Fruit fly (Drosophila melanogaster): Measurements from ENCODE around the gene Prosalpha4.

Prosalpha4 gene

DNA sequence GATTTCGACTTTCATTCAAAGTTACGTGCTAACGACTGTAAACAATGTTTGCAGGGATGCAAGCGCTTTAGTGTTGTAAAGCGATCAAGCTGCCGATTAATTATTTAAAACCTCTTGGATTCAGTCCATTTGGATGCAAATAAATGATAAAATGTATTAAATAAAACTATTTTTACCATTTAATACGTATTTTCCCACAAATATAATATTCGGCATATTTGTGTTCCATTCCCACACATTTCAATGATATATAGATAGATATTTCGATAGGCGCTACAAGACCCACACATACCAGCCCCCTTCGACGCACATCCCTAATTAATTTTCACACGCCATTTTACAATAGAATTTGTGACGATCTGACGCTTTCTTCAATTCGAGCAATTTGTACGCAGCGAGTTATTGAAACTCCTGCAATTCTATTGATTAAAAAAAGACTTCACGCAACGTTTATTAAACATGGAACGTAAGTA is 12.5 kb downstream of the Prosalpha4 start, which contains the start of the genes CG32576 and caz:
TSS of gene CG32576 (minus strand) at position 42 of the 473 bp plus-strand sequence.
TSS of gene caz (plus strand) at position 319 of the 473 bp plus-strand sequence.
- no peak for TF ChIP-seq CG33017 (tag; optimal IDR thresholded peaks at IDR 0.05)
- no peak for TF ChIP-seq Clk (GFP tag; optimal IDR thresholded peaks at IDR 0.05)
- TF ChIP-seq Mnt (GFP tag; optimal IDR thresholded peaks at IDR 0.05), result peak; percentile 73
- no peak for TF ChIP-seq CG5204 (GFP tag; optimal IDR thresholded peaks at IDR 0.05)
- TF ChIP-seq pad (GFP tag; optimal IDR thresholded peaks at IDR 0.05), result peak; percentile 68
- peak; percentile 68 for TF ChIP-seq CG11617 (GFP tag; optimal IDR thresholded peaks at IDR 0.05)
- no peak for TF ChIP-seq kay (GFP tag; ENCODE audit: borderline replicate concordance)
- TF ChIP-seq CG12768 (GFP tag; optimal IDR thresholded peaks at IDR 0.05), result no peak
- TF ChIP-seq cic (GFP tag; optimal IDR thresholded peaks at IDR 0.05), result peak; percentile 59
- peak; percentile 64 for TF ChIP-seq CG14711 (tag; optimal IDR thresholded peaks at IDR 0.05)
- TF ChIP-seq tj (GFP tag; optimal IDR thresholded peaks at IDR 0.05), result peak; percentile 76
- TF ChIP-seq Crg-1 (GFP tag; optimal IDR thresholded peaks at IDR 0.05), result peak; percentile 89
- TF ChIP-seq ovo (GFP tag; optimal IDR thresholded peaks at IDR 0.05), result peak; percentile 71
- peak; percentile 71 for TF ChIP-seq CG1620 (GFP tag; optimal IDR thresholded peaks at IDR 0.05)
- peak; percentile 48 for TF ChIP-seq bab1 (GFP tag; optimal IDR thresholded peaks at IDR 0.05)
- no peak for TF ChIP-seq Hr96 (GFP tag; optimal IDR thresholded peaks at IDR 0.05)
- TF ChIP-seq CG7045 (GFP tag; optimal IDR thresholded peaks at IDR 0.05), result no peak
- no peak for TF ChIP-seq cnc (optimal IDR thresholded peaks at IDR 0.05)
- peak; percentile 80 for TF ChIP-seq CG7101 (tag; optimal IDR thresholded peaks at IDR 0.05)
- TF ChIP-seq toe (GFP tag; optimal IDR thresholded peaks at IDR 0.05), result no peak

DNA sequence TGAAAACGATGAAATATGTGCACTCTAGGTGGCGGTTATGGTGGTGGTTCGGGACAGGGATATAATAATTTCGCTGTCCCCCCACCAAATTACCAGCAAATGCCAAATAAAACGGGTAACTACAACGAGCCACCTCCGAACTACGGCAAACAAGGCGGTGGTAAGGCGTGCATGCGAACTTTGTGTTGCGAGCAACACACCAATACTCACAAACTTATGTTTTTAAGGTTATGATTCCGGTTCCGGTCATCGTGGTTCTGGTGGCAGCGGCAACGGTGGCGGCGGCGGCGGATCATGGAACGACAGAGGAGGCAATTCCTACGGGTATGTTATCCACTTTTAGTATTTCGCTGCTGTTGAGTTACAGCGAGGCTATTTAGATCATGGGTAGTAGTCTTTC is 12.9 kb downstream of the Prosalpha4 start:
- no peak for TF ChIP-seq cic (GFP tag; optimal IDR thresholded peaks at IDR 0.05)
- TF ChIP-seq CG7101 (tag; optimal IDR thresholded peaks at IDR 0.05), result no peak

DNA sequence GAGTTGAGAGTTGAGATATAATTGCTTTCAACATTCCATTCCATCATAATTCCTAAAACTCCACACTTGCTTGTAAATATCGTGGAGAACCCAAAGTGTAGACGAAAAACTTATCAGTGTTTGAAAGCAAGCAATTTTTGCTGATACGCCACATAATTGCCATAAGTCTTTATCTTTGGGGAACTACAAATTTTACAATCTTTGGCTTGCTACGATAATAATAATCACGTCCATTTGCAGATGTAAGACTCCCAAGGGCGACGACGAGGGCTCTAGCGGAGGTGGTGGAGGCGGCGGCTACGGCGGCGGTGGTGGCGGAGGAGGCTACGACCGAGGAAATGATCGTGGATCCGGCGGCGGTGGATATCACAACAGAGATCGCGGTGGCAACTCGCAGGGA is 16.6 kb downstream of the Prosalpha4 start:
- TF ChIP-seq cic (GFP tag; optimal IDR thresholded peaks at IDR 0.05) (no peak), Hr96 (GFP tag; optimal IDR thresholded peaks at IDR 0.05) (no peak), pad (GFP tag; optimal IDR thresholded peaks at IDR 0.05) (no peak), toe (GFP tag; optimal IDR thresholded peaks at IDR 0.05) (no peak), CG7045 (GFP tag; optimal IDR thresholded peaks at IDR 0.05) (no peak), Crg-1 (GFP tag; optimal IDR thresholded peaks at IDR 0.05) (no peak), CG5204 (GFP tag; optimal IDR thresholded peaks at IDR 0.05) (no peak), cnc (optimal IDR thresholded peaks at IDR 0.05) (no peak), CG14711 (tag; optimal IDR thresholded peaks at IDR 0.05) (no peak), CG1620 (GFP tag; optimal IDR thresholded peaks at IDR 0.05) (no peak)

DNA sequence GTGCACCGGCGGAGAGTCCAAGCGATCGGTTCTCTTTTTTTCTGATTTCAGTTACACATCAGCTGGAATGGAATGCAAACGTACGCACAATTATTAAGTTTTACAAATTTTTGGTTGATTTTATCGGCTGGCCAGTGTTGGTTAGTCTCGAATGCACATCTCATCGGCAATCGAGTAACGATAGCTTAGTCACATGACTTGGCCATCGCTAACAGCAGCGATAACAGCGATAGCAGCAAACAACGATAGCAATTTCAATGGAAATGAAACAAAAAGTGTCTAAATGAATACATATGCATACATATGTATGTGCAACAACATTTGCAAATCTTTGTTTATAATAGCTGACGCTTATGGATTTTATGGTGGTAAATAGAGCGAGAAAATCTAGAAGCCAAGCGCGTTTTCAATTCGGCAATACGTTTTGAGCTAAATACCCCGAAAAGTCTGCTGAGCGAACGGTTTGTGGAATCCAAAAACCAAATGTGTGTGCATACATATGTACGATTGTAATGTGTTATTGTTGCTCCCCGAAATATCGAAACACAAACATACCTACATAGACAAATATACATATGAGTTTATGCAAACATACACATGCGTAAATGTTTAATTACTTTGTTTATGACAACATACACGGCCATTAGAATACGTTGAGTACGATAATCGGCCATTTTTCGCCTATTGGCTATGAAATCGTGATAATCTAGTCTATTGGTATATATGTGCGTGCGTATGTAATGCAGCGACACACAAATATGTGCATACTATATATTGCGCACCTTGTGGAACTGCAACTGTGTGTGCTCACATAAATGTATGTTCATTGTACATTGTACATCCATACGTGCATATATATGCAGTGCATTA is 20.6 kb downstream of the Prosalpha4 start, which contains the start of gene CG3632:
TSS of gene CG3632 (plus strand) at position 249 of the 870 bp plus-strand sequence.
- TF ChIP-seq toe (GFP tag; optimal IDR thresholded peaks at IDR 0.05) (no peak), Mnt (GFP tag; optimal IDR thresholded peaks at IDR 0.05) (peak; percentile 86), CG7101 (tag; optimal IDR thresholded peaks at IDR 0.05) (peak; percentile 81), CG33017 (tag; optimal IDR thresholded peaks at IDR 0.05) (peak; percentile 33), Crg-1 (GFP tag; optimal IDR thresholded peaks at IDR 0.05) (peak; percentile 89), cnc (optimal IDR thresholded peaks at IDR 0.05) (no peak), kay (GFP tag; ENCODE audit: borderline replicate concordance) (no peak), CG7045 (GFP tag; optimal IDR thresholded peaks at IDR 0.05) (peak; percentile 28), pad (GFP tag; optimal IDR thresholded peaks at IDR 0.05) (peak; percentile 68), CG14711 (tag; optimal IDR thresholded peaks at IDR 0.05) (peak; percentile 66), Clk (GFP tag; optimal IDR thresholded peaks at IDR 0.05) (no peak), Hr96 (GFP tag; optimal IDR thresholded peaks at IDR 0.05) (no peak), cic (GFP tag; optimal IDR thresholded peaks at IDR 0.05) (peak; percentile 46), ovo (GFP tag; optimal IDR thresholded peaks at IDR 0.05) (peak; percentile 74), CG1620 (GFP tag; optimal IDR thresholded peaks at IDR 0.05) (peak; percentile 89), CG5204 (GFP tag; optimal IDR thresholded peaks at IDR 0.05) (no peak), CG11617 (GFP tag; optimal IDR thresholded peaks at IDR 0.05) (peak; percentile 50), CG12768 (GFP tag; optimal IDR thresholded peaks at IDR 0.05) (no peak), tj (GFP tag; optimal IDR thresholded peaks at IDR 0.05) (peak; percentile 94), bab1 (GFP tag; optimal IDR thresholded peaks at IDR 0.05) (peak; percentile 73)

DNA sequence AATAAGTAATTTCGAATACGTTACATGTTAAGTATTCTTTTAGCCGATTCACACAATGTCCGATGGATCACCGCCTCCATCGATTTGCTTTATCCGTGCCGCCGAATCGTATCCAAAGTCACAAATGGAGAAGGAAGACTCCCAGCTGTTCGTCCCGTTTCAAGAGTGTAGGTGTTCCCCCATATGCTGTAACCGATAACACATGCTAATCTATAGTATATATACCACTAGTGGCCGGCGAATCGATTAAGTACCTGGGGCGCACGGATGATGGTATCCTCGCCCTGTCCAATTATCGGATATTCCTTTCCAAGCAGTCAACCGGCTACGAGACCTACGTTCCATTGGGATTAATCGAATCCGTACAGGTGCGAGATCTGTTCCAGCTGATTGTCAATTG is 21.5 kb downstream of the Prosalpha4 start, which contains the start of gene ERp44:
TSS of gene ERp44 (minus strand) at position 101 of the 400 bp plus-strand sequence.
- no peak for TF ChIP-seq Hr96 (GFP tag; optimal IDR thresholded peaks at IDR 0.05)
- no peak for TF ChIP-seq cic (GFP tag; optimal IDR thresholded peaks at IDR 0.05)
- no peak for TF ChIP-seq Mnt (GFP tag; optimal IDR thresholded peaks at IDR 0.05)
- no peak for TF ChIP-seq ovo (GFP tag; optimal IDR thresholded peaks at IDR 0.05)
- no peak for TF ChIP-seq Crg-1 (GFP tag; optimal IDR thresholded peaks at IDR 0.05)
- no peak for TF ChIP-seq pad (GFP tag; optimal IDR thresholded peaks at IDR 0.05)
- TF ChIP-seq CG12768 (GFP tag; optimal IDR thresholded peaks at IDR 0.05), result no peak
- no peak for TF ChIP-seq cnc (optimal IDR thresholded peaks at IDR 0.05)

DNA sequence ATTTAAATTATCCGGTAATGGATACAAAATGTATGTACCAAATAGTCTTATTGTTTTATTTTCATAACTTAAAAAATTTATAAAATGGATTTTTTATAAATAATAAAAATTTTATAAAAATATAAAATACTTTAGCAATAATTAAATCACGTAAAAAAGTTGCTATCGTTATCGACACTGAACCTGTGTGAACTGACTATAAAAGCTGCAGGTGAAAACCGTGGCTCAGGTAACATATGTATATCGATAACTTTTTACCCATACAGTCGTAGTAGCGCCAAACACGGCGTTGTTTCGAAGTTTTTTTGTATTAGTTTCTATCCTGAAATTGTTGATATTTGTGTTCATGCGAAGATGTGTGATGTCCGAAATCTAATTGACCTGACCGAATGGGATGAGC is 27.6 kb downstream of the Prosalpha4 start, which contains the start of gene CG3679:
TSS of gene CG3679 (plus strand) at position 235 of the 400 bp plus-strand sequence.
- peak; percentile 5 for TF ChIP-seq CG14711 (tag; optimal IDR thresholded peaks at IDR 0.05)
- TF ChIP-seq CG1620 (GFP tag; optimal IDR thresholded peaks at IDR 0.05), result no peak
